Fruit fly (Drosophila melanogaster) whole organism, prepupa: ENCODE data around the gene Top3beta.
A peak's percentile ranks its signal among the peaks of the same experiment; 100 is the strongest.

Experiments used
- CG10669 ChIP-seq: fragments of 200-800 bp; sonication (Bioruptor generic); optimal IDR thresholded peaks from 3 replicates; lab custom pipeline; 2018; ENCODE audit warnings: missing biosample characterization, mild to moderate bottlenecking, missing genetic modification characterization, moderate library complexity
- CG11902 ChIP-seq: fragments of 200-800 bp; sonication (Bioruptor generic); optimal IDR thresholded peaks from 3 replicates; lab custom pipeline; 2016; ENCODE audit warnings: missing biosample characterization, missing genetic modification characterization
- CG15336 ChIP-seq: fragments of 200-800 bp; sonication (Bioruptor generic); IDR thresholded peaks from 2 replicates; pipeline ENCODE4 v1.3.6; 2022; ENCODE audit warnings: missing biosample characterization, missing genetic modification characterization
- CG1621 ChIP-seq: fragments of 200-800 bp; sonication (Bioruptor generic); optimal IDR thresholded peaks from 3 replicates; lab custom pipeline; 2018; ENCODE audit warnings: missing biosample characterization, mild to moderate bottlenecking, missing genetic modification characterization
- CG16779 ChIP-seq: fragments of 200-800 bp; sonication (Bioruptor generic); optimal IDR thresholded peaks from 3 replicates; lab custom pipeline; 2017; ENCODE audit warnings: missing biosample characterization, mild to moderate bottlenecking, missing genetic modification characterization
- CG31627 ChIP-seq: fragments of 200-800 bp; sonication (Bioruptor generic); optimal IDR thresholded peaks from 3 replicates; lab custom pipeline; 2016; ENCODE audit warnings: missing biosample characterization, missing genetic modification characterization
- CG32006 ChIP-seq: fragments of 200-800 bp; sonication (Bioruptor generic); optimal IDR thresholded peaks from 3 replicates; lab custom pipeline; 2017; ENCODE audit warnings: missing biosample characterization, mild to moderate bottlenecking, missing genetic modification characterization
- CG3919 ChIP-seq: fragments of 200-800 bp; sonication (Bioruptor generic); optimal IDR thresholded peaks from 3 replicates; lab custom pipeline; 2016; ENCODE audit warnings: missing biosample characterization, missing genetic modification characterization
- CG4318 ChIP-seq: fragments of 200-800 bp; sonication (Bioruptor generic); optimal IDR thresholded peaks from 3 replicates; lab custom pipeline; 2017; ENCODE audit warnings: missing biosample characterization, mild to moderate bottlenecking, missing genetic modification characterization
- CG6163 ChIP-seq: fragments of 200-800 bp; sonication (Bioruptor generic); IDR thresholded peaks from 3 replicates; pipeline ENCODE4 v1.3.6; 2022; ENCODE audit warnings: missing biosample characterization, missing genetic modification characterization
- CG6276 ChIP-seq: fragments of 200-800 bp; sonication (Bioruptor generic); optimal IDR thresholded peaks from 2 replicates; lab custom pipeline; 2017; ENCODE audit warnings: missing biosample characterization, mild to moderate bottlenecking, missing genetic modification characterization
- CG6792 ChIP-seq: fragments of 200-800 bp; sonication (Bioruptor generic); optimal IDR thresholded peaks from 3 replicates; lab custom pipeline; 2016; ENCODE audit warnings: missing biosample characterization, missing genetic modification characterization
- CG6808 ChIP-seq: fragments of 200-800 bp; sonication (Bioruptor generic); optimal IDR thresholded peaks from 3 replicates; lab custom pipeline; 2017; ENCODE audit warnings: missing biosample characterization, missing genetic modification characterization, mild to moderate bottlenecking, moderate library complexity, missing genetic modification reagents
- CG6854 ChIP-seq: fragments of 200-800 bp; sonication (Bioruptor generic); optimal IDR thresholded peaks from 2 replicates; lab custom pipeline; 2017; ENCODE audit warnings: missing biosample characterization, mild to moderate bottlenecking, missing genetic modification characterization
- CG7368 ChIP-seq: fragments of 200-800 bp; sonication (Bioruptor generic); optimal IDR thresholded peaks from 3 replicates; lab custom pipeline; 2016; ENCODE audit warnings: missing biosample characterization, missing genetic modification characterization
- CG8119 ChIP-seq: fragments of 200-800 bp; sonication (Bioruptor generic); IDR thresholded peaks from 3 replicates; pipeline ENCODE4 v1.3.6; 2022; ENCODE audit warnings: missing biosample characterization, missing genetic modification characterization
- CG8319 ChIP-seq: fragments of 200-800 bp; sonication (Bioruptor generic); optimal IDR thresholded peaks from 3 replicates; lab custom pipeline; 2016; ENCODE audit warnings: missing biosample characterization, missing genetic modification characterization
- CG9139 ChIP-seq: fragments of 200-800 bp; sonication (Bioruptor generic); optimal IDR thresholded peaks from 3 replicates; lab custom pipeline; 2017; ENCODE audit warnings: missing biosample characterization, mild to moderate bottlenecking, missing genetic modification characterization
- Eip75B ChIP-seq: fragments of 200-800 bp; sonication (Bioruptor generic); optimal IDR thresholded peaks from 3 replicates; lab custom pipeline; 2016; ENCODE audit warnings: missing biosample characterization, missing genetic modification characterization
- Eip78C ChIP-seq: fragments of 200-800 bp; sonication (Bioruptor generic); peaks from one replicate; lab custom pipeline; 2016; ENCODE audit warnings: missing biosample characterization, missing genetic modification characterization
- Eip93F ChIP-seq: fragments of 200-800 bp; sonication (Bioruptor generic); optimal IDR thresholded peaks from 2 replicates; lab custom pipeline; 2016; ENCODE audit warnings: missing biosample characterization, mild to moderate bottlenecking, missing genetic modification characterization
- Ets21C ChIP-seq: fragments of 200-800 bp; sonication (Bioruptor generic); optimal IDR thresholded peaks from 3 replicates; lab custom pipeline; 2016; ENCODE audit warnings: missing biosample characterization, missing genetic modification characterization
- Ets96B ChIP-seq: fragments of 200-800 bp; optimal IDR thresholded peaks from 2 replicates; lab custom pipeline; 2019; ENCODE audit warnings: missing biosample characterization, mild to moderate bottlenecking, missing genetic modification characterization, moderate library complexity
- Hr39 ChIP-seq: fragments of 200-800 bp; sonication (Bioruptor generic); optimal IDR thresholded peaks from 2 replicates; lab custom pipeline; 2016; ENCODE audit warnings: missing biosample characterization, missing genetic modification characterization
- Hr4 ChIP-seq: fragments of 200-800 bp; sonication (Bioruptor generic); optimal IDR thresholded peaks from 3 replicates; lab custom pipeline; 2016; ENCODE audit warnings: missing biosample characterization, missing genetic modification characterization
- OdsH ChIP-seq: fragments of 200-800 bp; sonication (Bioruptor generic); optimal IDR thresholded peaks from 3 replicates; lab custom pipeline; 2016; ENCODE audit warnings: missing biosample characterization, missing genetic modification characterization
- Smox ChIP-seq: fragments of 200-800 bp; sonication (Bioruptor generic); optimal IDR thresholded peaks from 3 replicates; lab custom pipeline; 2016; ENCODE audit warnings: missing biosample characterization, missing genetic modification characterization
- Sox14 ChIP-seq: fragments of 200-800 bp; sonication (Bioruptor generic); optimal IDR thresholded peaks from 3 replicates; lab custom pipeline; 2016; ENCODE audit warnings: missing biosample characterization, missing genetic modification characterization
- achi ChIP-seq: fragments of 200-800 bp; sonication (Bioruptor generic); optimal IDR thresholded peaks from 3 replicates; lab custom pipeline; 2016; ENCODE audit warnings: missing biosample characterization, missing genetic modification characterization
- acj6 ChIP-seq: fragments of 200-800 bp; sonication (Bioruptor generic); optimal IDR thresholded peaks from 3 replicates; lab custom pipeline; 2016; ENCODE audit warnings: missing biosample characterization, missing genetic modification characterization
- cyc ChIP-seq: fragments of 200-800 bp; sonication (Bioruptor generic); optimal IDR thresholded peaks from 3 replicates; lab custom pipeline; 2016; ENCODE audit warnings: missing biosample characterization, missing genetic modification characterization
- dac ChIP-seq: fragments of 200-800 bp; sonication (Bioruptor generic); optimal IDR thresholded peaks from 2 replicates; lab custom pipeline; 2017; ENCODE audit warnings: missing biosample characterization, mild to moderate bottlenecking, missing genetic modification characterization
- eg ChIP-seq: fragments of 200-800 bp; sonication (Bioruptor generic); IDR thresholded peaks from 3 replicates; pipeline ENCODE4 v1.3.6; 2022; ENCODE audit warnings: missing biosample characterization, missing genetic modification characterization
- esn ChIP-seq: fragments of 200-800 bp; sonication (Bioruptor generic); optimal IDR thresholded peaks from 2 replicates; lab custom pipeline; 2016; ENCODE audit warnings: missing biosample characterization, mild to moderate bottlenecking, missing genetic modification characterization, moderate library complexity
- fd59A ChIP-seq: fragments of 200-800 bp; sonication (Bioruptor generic); optimal IDR thresholded peaks from 2 replicates; lab custom pipeline; 2017; ENCODE audit warnings: missing biosample characterization, mild to moderate bottlenecking, missing genetic modification characterization, missing genetic modification reagents
- fd85E ChIP-seq: fragments of 200-800 bp; sonication (Bioruptor generic); optimal IDR thresholded peaks from 3 replicates; lab custom pipeline; 2016; ENCODE audit warnings: missing biosample characterization, missing genetic modification characterization
- fkh ChIP-seq: fragments of 200-800 bp; sonication (Bioruptor generic); optimal IDR thresholded peaks from 3 replicates; lab custom pipeline; 2017; ENCODE audit warnings: missing biosample characterization, mild to moderate bottlenecking, missing genetic modification characterization, moderate library complexity
- lz ChIP-seq: fragments of 200-800 bp; sonication (Bioruptor generic); optimal IDR thresholded peaks from 3 replicates; lab custom pipeline; 2016; ENCODE audit warnings: missing biosample characterization, missing genetic modification characterization
- net ChIP-seq: fragments of 200-800 bp; sonication (Bioruptor generic); optimal IDR thresholded peaks from 3 replicates; lab custom pipeline; 2016; ENCODE audit warnings: missing biosample characterization, missing genetic modification characterization
- pdm3 ChIP-seq: fragments of 200-800 bp; sonication (Bioruptor generic); optimal IDR thresholded peaks from 3 replicates; lab custom pipeline; 2016; ENCODE audit warnings: missing biosample characterization, missing genetic modification characterization
- spab ChIP-seq: fragments of 200-800 bp; sonication (Bioruptor generic); optimal IDR thresholded peaks from 2 replicates; lab custom pipeline; 2017; ENCODE audit warnings: missing biosample characterization, mild to moderate bottlenecking, missing genetic modification characterization, missing genetic modification reagents
- ss ChIP-seq, 2 experiments: fragments of 200-800 bp; sonication (Bioruptor generic); optimal IDR thresholded peaks; 2 replicates in 1 of 2; 3 replicates in 1 of 2; lab custom pipeline; 2017 to 2018; ENCODE audit warnings: mild to moderate bottlenecking in 2 of 2, missing biosample characterization in 2 of 2, missing genetic modification characterization in 2 of 2, moderate library complexity in 1 of 2
- svp ChIP-seq: fragments of 200-800 bp; sonication (Bioruptor generic); peaks from one replicate; lab custom pipeline; 2016; ENCODE audit warnings: missing biosample characterization, missing genetic modification characterization
- topi ChIP-seq: fragments of 200-800 bp; sonication (Bioruptor generic); optimal IDR thresholded peaks from 3 replicates; lab custom pipeline; 2016; ENCODE audit warnings: missing biosample characterization, missing genetic modification characterization
- vri ChIP-seq: fragments of 200-800 bp; sonication (Bioruptor generic); optimal IDR thresholded peaks from 3 replicates; lab custom pipeline; 2016; ENCODE audit warnings: missing biosample characterization, mild to moderate bottlenecking, missing genetic modification characterization

The Top3beta gene

dm6 chrX:6303196-6303595 lies 15.4 kb upstream of the Top3beta start:
- TF ChIP-seq CG6276 (GFP tag; lab: Kevin White, UChicago) (no peak), CG15336 (0 out of 2 replicates have a peak, but pooled peaks have one; percentile 20), CG16779 (no peak), Hr4 (peak; percentile 70), achi (GFP tag; lab: Kevin White, UChicago) (no peak), esn (GFP tag; lab: Kevin White, UChicago) (no peak), eg (GFP tag; lab: Robert Waterston, UW) (0 out of 3 replicates have a peak, but pooled peaks have one; percentile 8), dac (GFP tag; lab: Kevin White, UChicago) (peak; percentile 52), CG8119 (GFP tag; lab: Robert Waterston, UW) (peak; percentile 61; the same call in 2 of the 3 replicates), Ets21C (GFP tag; lab: Kevin White, UChicago) (no peak), CG6792 (no peak), CG3919 (GFP tag; lab: Kevin White, UChicago) (no peak), CG11902 (GFP tag; lab: Kevin White, UChicago) (no peak), svp (GFP tag; lab: Kevin White, UChicago) (no peak), Eip78C (peak; percentile 15), spab (GFP tag; lab: Kevin White, UChicago) (no peak), net (GFP tag; lab: Kevin White, UChicago) (no peak), CG32006 (GFP tag; lab: Kevin White, UChicago) (peak; percentile 74), CG6808 (GFP tag; lab: Kevin White, UChicago) (no peak), OdsH (GFP tag; lab: Kevin White, UChicago) (peak; percentile 5), CG9139 (GFP tag; lab: Kevin White, UChicago) (no peak), topi (GFP tag; lab: Kevin White, UChicago) (no peak), Hr39 (GFP tag; lab: Kevin White, UChicago) (no peak), pdm3 (GFP tag; lab: Kevin White, UChicago) (peak; percentile 39)

DNA sequence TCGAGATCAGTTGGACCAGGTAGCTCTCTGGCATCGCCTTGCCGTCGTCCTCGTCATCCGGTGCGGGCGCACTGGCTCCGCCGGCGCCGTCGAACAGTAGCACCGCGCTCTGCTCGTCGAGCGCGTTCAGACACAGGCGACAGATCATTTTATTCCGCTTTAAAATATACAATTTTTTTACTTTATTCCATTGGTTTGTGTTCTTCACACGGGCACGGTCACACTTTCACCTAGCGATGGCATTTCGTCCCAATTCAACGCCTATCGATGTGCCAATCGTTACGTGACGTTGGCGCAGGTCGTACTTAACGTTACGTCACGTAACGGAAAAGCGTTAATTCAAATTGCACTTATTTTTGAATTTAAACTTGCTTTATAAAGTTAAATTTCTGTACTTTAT lies 13.3 kb upstream of the Top3beta start, which contains the start of gene CG12219:
CG12219 (minus strand) TSS at position 234 of the 400 bp plus-strand sequence.
- no peak for TF ChIP-seq svp (GFP tag; lab: Kevin White, UChicago)
- no peak for TF ChIP-seq CG6854 (GFP tag; lab: Kevin White, UChicago)
- TF ChIP-seq ss (GFP tag; optimal IDR thresholded peaks at IDR 0.05; lab: Kevin White, UChicago): no peak
- TF ChIP-seq dac (GFP tag; lab: Kevin White, UChicago): no peak
- TF ChIP-seq Smox (GFP tag; lab: Kevin White, UChicago): no peak
- no peak for TF ChIP-seq Hr4
- no peak for TF ChIP-seq CG15336
- no peak for TF ChIP-seq CG1621
- no peak for TF ChIP-seq eg (GFP tag; lab: Robert Waterston, UW)
- no peak for TF ChIP-seq fkh
- TF ChIP-seq CG10669 (GFP tag; lab: Kevin White, UChicago): no peak
- no peak for TF ChIP-seq Eip93F (GFP tag; lab: Kevin White, UChicago)
- TF ChIP-seq vri (GFP tag; lab: Kevin White, UChicago): no peak

DNA sequence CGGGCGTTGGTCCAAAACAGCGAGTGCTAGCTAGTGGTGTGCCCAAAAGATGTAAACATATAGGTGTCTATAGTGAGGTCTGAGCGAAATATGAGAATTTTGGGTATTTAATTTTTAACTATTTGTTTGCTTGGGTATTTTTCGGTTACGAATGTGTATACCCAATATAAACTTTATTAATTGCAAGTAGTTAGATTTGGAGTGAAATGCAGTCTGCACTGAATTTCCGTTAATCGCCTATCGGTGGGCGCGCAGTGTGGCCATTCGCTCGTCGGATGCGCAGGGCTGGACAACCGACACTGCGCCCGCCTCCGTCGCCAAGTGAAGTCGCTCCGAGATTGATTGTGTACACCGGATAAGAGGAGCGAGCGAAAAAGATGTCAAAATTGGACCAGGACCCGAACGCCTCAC lies 7.3 kb upstream of the Top3beta start, which contains the start of the genes CG15891 and CG3815:
CG15891 (minus strand) TSS at position 217 of the 411 bp plus-strand sequence.
CG3815 (plus strand) TSS at position 261 of the 411 bp plus-strand sequence.
- TF ChIP-seq Hr4 (no peak), eg (GFP tag; lab: Robert Waterston, UW) (peak; percentile 58; the same call in 1 of the 3 replicates), dac (GFP tag; lab: Kevin White, UChicago) (no peak), CG31627 (GFP tag; lab: Kevin White, UChicago) (peak; percentile 59), Sox14 (peak; percentile 70), CG6854 (GFP tag; lab: Kevin White, UChicago) (no peak), net (GFP tag; lab: Kevin White, UChicago) (no peak), CG16779 (no peak), fd59A (GFP tag; lab: Kevin White, UChicago) (no peak), lz (GFP tag; lab: Kevin White, UChicago) (peak; percentile 53), CG4318 (GFP tag; lab: Kevin White, UChicago) (no peak), Ets96B (tag; lab: Kevin White, UChicago) (peak; percentile 35), CG9139 (GFP tag; lab: Kevin White, UChicago) (no peak), spab (GFP tag; lab: Kevin White, UChicago) (no peak), CG6276 (GFP tag; lab: Kevin White, UChicago) (no peak), esn (GFP tag; lab: Kevin White, UChicago) (peak; percentile 60), CG32006 (GFP tag; lab: Kevin White, UChicago) (no peak), CG8319 (no peak), Eip75B (GFP tag; lab: Kevin White, UChicago) (no peak), cyc (GFP tag; lab: Kevin White, UChicago) (peak; percentile 50), CG8119 (GFP tag; lab: Robert Waterston, UW) (0 out of 3 replicates have a peak, but pooled peaks have one; percentile 33), CG6163 (GFP tag; lab: Robert Waterston, UW) (0 out of 3 replicates have a peak, but pooled peaks have one; percentile 52), fd85E (GFP tag; lab: Kevin White, UChicago) (no peak), acj6 (GFP tag; lab: Kevin White, UChicago) (no peak), pdm3 (GFP tag; lab: Kevin White, UChicago) (no peak), Hr39 (GFP tag; lab: Kevin White, UChicago) (peak; percentile 56), CG15336 (peak; percentile 27; the same call in 1 of the 2 replicates), CG7368 (GFP tag; lab: Kevin White, UChicago) (no peak), CG6792 (peak; percentile 17)
